Worm (Caenorhabditis elegans) whole organism, L1 larva: ENCODE measurements around the gene W02G9.4.

Source experiments
- ceh-82 ChIP-seq, 3 experiments: fragments of 150-350 bp in 1 of 3; sonication (generic microtip) in 2 of 3; optimal IDR thresholded peaks; 2 replicates each; lab custom pipeline; 2014 to 2017; ENCODE audit warnings: missing biosample characterization in 3 of 3, missing genetic modification characterization in 3 of 3
- elt-2 ChIP-seq: sonication (generic microtip); optimal IDR thresholded peaks from 2 replicates; lab custom pipeline; 2016; ENCODE audit warnings: missing genetic modification characterization, mild to moderate bottlenecking, inconsistent platforms, missing compliant biosample characterization, missing genetic modification reagents
- lsy-2 ChIP-seq, 2 experiments: fragments of 150-350 bp; optimal IDR thresholded peaks; 2 replicates each; lab custom pipeline; 2014; ENCODE audit warnings: missing biosample characterization in 2 of 2, missing genetic modification characterization in 2 of 2
- nhr-11 ChIP-seq: fragments of 150-350 bp; optimal IDR thresholded peaks from 2 replicates; lab custom pipeline; 2014; ENCODE audit warnings: missing biosample characterization, missing genetic modification characterization
- zag-1 ChIP-seq: fragments of 150-350 bp; optimal IDR thresholded peaks from 2 replicates; lab custom pipeline; 2014; ENCODE audit warnings: missing biosample characterization, missing genetic modification characterization

- TF ChIP-seq ceh-82 (tag; optimal IDR thresholded peaks at IDR 0.05; lab: Kevin White, UChicago) (peak in 2 of 3 experiments; percentile 31 to 37), nhr-11 (tag; lab: Kevin White, UChicago) (no peak), lsy-2 (tag; optimal IDR thresholded peaks at IDR 0.05; lab: Kevin White, UChicago) (peak; percentile 30 to 59), elt-2 (tag; lab: Kevin White, UChicago) (no peak), zag-1 (tag; lab: Kevin White, UChicago) (no peak)
These were observed 7.1 kb downstream of the W02G9.4 start for ce11 chrV:2673807-2674206.
